Fruit fly (Drosophila melanogaster): ENCODE measurements around the gene CG42637.
A peak's percentile ranks its signal among the peaks of the same experiment; 100 is the strongest.

Gene CG42637

dm6 chr3L:19790929-19791687 lies 2.3 kb downstream of the CG42637 start (continued):
- TF ChIP-seq CG8290 (GFP tag; optimal IDR thresholded peaks at IDR 0.05) (peak; percentile 74), CG8290 (tag; optimal IDR thresholded peaks at IDR 0.05) (peak; percentile 29 to 31), BtbVII (GFP tag; optimal IDR thresholded peaks at IDR 0.05) (no peak), Atf6 (GFP tag; IDR thresholded peaks at IDR 0.05) (peak; percentile 69), wdn (GFP tag; IDR thresholded peaks at IDR 0.05) (0 out of 2 replicates have a peak, but pooled peaks have one; percentile 33), rib (GFP tag; IDR thresholded peaks at IDR 0.05) (peak; percentile 11), maf-S (GFP tag; optimal IDR thresholded peaks at IDR 0.05) (peak; percentile 44), schlank (tag; optimal IDR thresholded peaks at IDR 0.05) (peak; percentile 19), CG4617 (GFP tag; optimal IDR thresholded peaks at IDR 0.05; ENCODE audit: borderline replicate concordance) (peak; percentile 15), HLHmδ (GFP tag; optimal IDR thresholded peaks at IDR 0.05) (peak; percentile 14), CG7556 (GFP tag; optimal IDR thresholded peaks at IDR 0.05) (peak; percentile 77), CG10274 (GFP tag; optimal IDR thresholded peaks at IDR 0.05) (peak; percentile 32), CG3163 (GFP tag; optimal IDR thresholded peaks at IDR 0.05) (peak; percentile 16), CG7839 (tag; optimal IDR thresholded peaks at IDR 0.05) (peak; percentile 79), crol (GFP tag; IDR thresholded peaks at IDR 0.05) (no peak), wor (GFP tag; IDR thresholded peaks at IDR 0.05) (0 out of 2 replicates have a peak, but pooled peaks have one; percentile 24), D (optimal IDR thresholded peaks at IDR 0.05) (no peak), D (GFP tag; optimal IDR thresholded peaks at IDR 0.05) (peak; percentile 66), CG6254 (GFP tag; optimal IDR thresholded peaks at IDR 0.05) (peak; percentile 33), CG7372 (GFP tag; IDR thresholded peaks at IDR 0.05) (peak; percentile 45), Max (GFP tag; optimal IDR thresholded peaks at IDR 0.05) (peak; percentile 68), cwo (GFP tag; optimal IDR thresholded peaks at IDR 0.05) (peak; percentile 64), bsh (GFP tag; optimal IDR thresholded peaks at IDR 0.05) (peak; percentile 38 to 48), CG8765 (GFP tag; IDR thresholded peaks at IDR 0.05) (no peak), pita (GFP tag; optimal IDR thresholded peaks at IDR 0.05) (no peak), Sry-δ (GFP tag; optimal IDR thresholded peaks at IDR 0.05) (peak; percentile 34), CG17829 (tag; optimal IDR thresholded peaks at IDR 0.05) (peak; percentile 47), Eip74EF (GFP tag; optimal IDR thresholded peaks at IDR 0.05) (no peak), grau (tag; optimal IDR thresholded peaks at IDR 0.05) (peak; percentile 80), Dfd (GFP tag; optimal IDR thresholded peaks at IDR 0.05) (peak in 1 of 2 experiments; percentile 61), CG13624 (GFP tag; optimal IDR thresholded peaks at IDR 0.05) (peak; percentile 64), jumu (GFP tag; optimal IDR thresholded peaks at IDR 0.05) (peak; percentile 61), CG12155 (GFP tag; optimal IDR thresholded peaks at IDR 0.05) (peak; percentile 64), Bdp1 (GFP tag; optimal IDR thresholded peaks at IDR 0.05) (peak; percentile 40), pho (GFP tag; optimal IDR thresholded peaks at IDR 0.05) (peak; percentile 69), Ssrp (tag; optimal IDR thresholded peaks at IDR 0.05) (peak; percentile 64), NK7.1 (GFP tag; optimal IDR thresholded peaks at IDR 0.05) (peak; percentile 13), Rfx (GFP tag; IDR thresholded peaks at IDR 0.05) (peak; percentile 56), bcd (GFP tag; optimal IDR thresholded peaks at IDR 0.05) (peak; percentile 79), ara (GFP tag; IDR thresholded peaks at IDR 0.05) (peak; percentile 42; the same call in 1 of the 2 replicates), D19B (GFP tag; optimal IDR thresholded peaks at IDR 0.05) (peak; percentile 74), CG15011 (GFP tag; optimal IDR thresholded peaks at IDR 0.05) (peak; percentile 56), unc-4 (GFP tag; IDR thresholded peaks at IDR 0.05; ENCODE audit: partially characterized antibody) (0 out of 2 replicates have a peak, but pooled peaks have one; percentile 38), PHDP (tag; optimal IDR thresholded peaks at IDR 0.05) (peak; percentile 52), CG12659 (GFP tag; optimal IDR thresholded peaks at IDR 0.05) (peak; percentile 72), CG1603 (tag; optimal IDR thresholded peaks at IDR 0.05) (peak; percentile 15), CG11560 (tag; IDR thresholded peaks at IDR 0.05) (no peak), NC2α (GFP tag; optimal IDR thresholded peaks at IDR 0.05) (peak; percentile 6), mam (GFP tag; optimal IDR thresholded peaks at IDR 0.05) (peak; percentile 67)
